Worm (Caenorhabditis elegans) whole organism, early embryonic: ENCODE data around the gene F11A5.13.

ENCODE experiments used
- B0310.2 ChIP-seq: sonication (generic microtip); optimal IDR thresholded peaks from 2 replicates; lab custom pipeline; 2016; ENCODE audit warnings: mild to moderate bottlenecking, missing genetic modification characterization, missing compliant biosample characterization
- ama-1 ChIP-seq: fragments of 150-350 bp; optimal IDR thresholded peaks from 2 replicates; lab custom pipeline; 2014
- ceh-13 ChIP-seq: fragments of 200-800 bp; sonication (Bioruptor generic); optimal IDR thresholded peaks from 2 replicates; lab custom pipeline; 2018; ENCODE audit warnings: mild to moderate bottlenecking, missing genetic modification characterization, missing compliant biosample characterization
- ets-7 ChIP-seq: sonication (generic microtip); optimal IDR thresholded peaks from 2 replicates; lab custom pipeline; 2016; ENCODE audit warnings: missing genotype, missing genetic modification characterization, missing compliant biosample characterization
- flt-1 ChIP-seq: fragments of 200-800 bp; sonication (Bioruptor generic); IDR thresholded peaks from 2 replicates; pipeline ENCODE4 v1.3.6; 2022; ENCODE audit warnings: missing genetic modification characterization, missing compliant biosample characterization
- hmbx-1 ChIP-seq: sonication (generic microtip); optimal IDR thresholded peaks from 2 replicates; lab custom pipeline; 2016; ENCODE audit warnings: mild to moderate bottlenecking, missing genetic modification characterization, missing compliant biosample characterization
- scrt-1 ChIP-seq: fragments of 200-800 bp; sonication (Bioruptor generic); IDR thresholded peaks from 2 replicates; pipeline ENCODE4 v1.3.6; 2022; ENCODE audit warnings: missing genetic modification characterization, missing compliant biosample characterization
- tbx-11 ChIP-seq: fragments of 200-800 bp; sonication (Bioruptor generic); IDR thresholded peaks from 2 replicates; pipeline ENCODE4 v1.3.6; 2022; ENCODE audit warnings: missing genetic modification characterization, missing compliant biosample characterization
- tra-4 ChIP-seq: sonication (generic microtip); optimal IDR thresholded peaks from 2 replicates; lab custom pipeline; 2017; ENCODE audit warnings: missing genetic modification characterization, missing compliant biosample characterization

DNA sequence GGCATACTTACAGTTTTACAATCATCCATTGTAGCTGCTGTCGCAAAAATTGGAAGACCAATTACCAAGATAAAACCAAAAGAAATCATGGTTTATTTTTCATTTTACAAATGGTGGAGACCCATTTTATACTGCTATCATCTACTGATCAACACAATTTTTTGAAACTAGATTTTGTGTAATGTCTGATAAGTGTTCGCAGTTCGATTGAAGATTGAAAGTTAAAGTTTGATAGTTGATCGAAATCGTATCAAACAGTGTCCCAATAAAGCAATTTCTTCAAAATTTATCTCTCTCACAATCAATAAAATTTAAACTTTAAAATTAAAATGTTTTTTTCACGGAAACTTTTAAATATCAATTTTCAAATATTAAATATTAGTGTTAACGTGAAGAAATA is 44.6 kb upstream of the F11A5.13 start, which contains the start of gene T13F3.6:
- no peak for TF ChIP-seq tbx-11
- no peak for TF ChIP-seq ama-1 (lab: Kevin White, UChicago)
- no peak for TF ChIP-seq ceh-13 (GFP tag; lab: Kevin White, UChicago)
- no peak for TF ChIP-seq tra-4 (tag; lab: Kevin White, UChicago)
- no peak for TF ChIP-seq ets-7 (tag; lab: Kevin White, UChicago)
- no peak for TF ChIP-seq hmbx-1 (tag; lab: Kevin White, UChicago)
- no peak for TF ChIP-seq scrt-1 (GFP tag; lab: Robert Waterston, UW)
- TF ChIP-seq flt-1, result no peak
- TF ChIP-seq B0310.2 (tag; lab: Kevin White, UChicago), result no peak
